Worm (Caenorhabditis elegans): ENCODE results near the gene C23H3.9.
"Not testable (repeated sequence)": the region's sequence is repeated elsewhere in the genome, so short reads cannot be mapped to it uniquely, and the experiment has no call there.

Gene C23H3.9

ce11 chrII:105327-105882 lies 26.3 kb upstream of the C23H3.9 start:
- TF ChIP-seq aly-2 (tag; optimal IDR thresholded peaks at IDR 0.05) (no peak), mbf-1 (tag; optimal IDR thresholded peaks at IDR 0.05) (no peak), ztf-11 (tag; optimal IDR thresholded peaks at IDR 0.05) (no peak), nhr-129 (tag; optimal IDR thresholded peaks at IDR 0.05) (no peak), sma-3 (GFP tag; optimal IDR thresholded peaks at IDR 0.05) (no peak), nhr-77 (tag; optimal IDR thresholded peaks at IDR 0.05) (no peak), nhr-23 (tag; optimal IDR thresholded peaks at IDR 0.05) (no peak), mab-5 (tag; optimal IDR thresholded peaks at IDR 0.05) (no peak), blmp-1 (tag; optimal IDR thresholded peaks at IDR 0.05; ENCODE audit: insufficient read depth) (no peak), nhr-12 (tag; optimal IDR thresholded peaks at IDR 0.05) (no peak), zag-1 (tag; optimal IDR thresholded peaks at IDR 0.05) (no peak), F13H6.1 (tag; optimal IDR thresholded peaks at IDR 0.05) (no peak), lin-39 (tag; optimal IDR thresholded peaks at IDR 0.05) (no peak), ztf-1 (GFP tag; conservative IDR thresholded peaks at IDR 0.05) (no peak), ZK546.5 (tag; optimal IDR thresholded peaks at IDR 0.05) (no peak), snpc-4 (tag; optimal IDR thresholded peaks at IDR 0.05) (no peak), peb-1 (tag; optimal IDR thresholded peaks at IDR 0.05) (no peak), mdl-1 (tag; optimal IDR thresholded peaks at IDR 0.05) (no peak)

ce11 chrII:104234-104633 lies 25.2 kb upstream of the C23H3.9 start, which contains the start of gene col-68:
col-68 (plus strand) TSS chrII:104534.
- TF ChIP-seq unc-39 (tag; optimal IDR thresholded peaks at IDR 0.05) = no peak

- TF ChIP-seq F13H6.1 (tag; optimal IDR thresholded peaks at IDR 0.05) (no peak), skn-1 (tag; optimal IDR thresholded peaks at IDR 0.05) (no peak), egl-27 (tag; optimal IDR thresholded peaks at IDR 0.05) (no peak), nhr-77 (tag; optimal IDR thresholded peaks at IDR 0.05) (no peak), nhr-12 (tag; optimal IDR thresholded peaks at IDR 0.05) (no peak), mbf-1 (tag; optimal IDR thresholded peaks at IDR 0.05) (no peak), R02D3.7 (tag; optimal IDR thresholded peaks at IDR 0.05) (no peak), aly-2 (tag; optimal IDR thresholded peaks at IDR 0.05) (no peak), nhr-25 (tag; optimal IDR thresholded peaks at IDR 0.05) (no peak), ceh-16 (tag; optimal IDR thresholded peaks at IDR 0.05) (no peak), elt-3 (tag; optimal IDR thresholded peaks at IDR 0.05) (no peak), lin-39 (tag; optimal IDR thresholded peaks at IDR 0.05) (no peak), ama-1 (optimal IDR thresholded peaks at IDR 0.05) (no peak), elt-1 (tag; optimal IDR thresholded peaks at IDR 0.05) (no peak), lin-11 (tag; optimal IDR thresholded peaks at IDR 0.05) (no peak)
These were observed 22.1 kb upstream of the C23H3.9 start for ce11 chrII:101176-101575.

DNA sequence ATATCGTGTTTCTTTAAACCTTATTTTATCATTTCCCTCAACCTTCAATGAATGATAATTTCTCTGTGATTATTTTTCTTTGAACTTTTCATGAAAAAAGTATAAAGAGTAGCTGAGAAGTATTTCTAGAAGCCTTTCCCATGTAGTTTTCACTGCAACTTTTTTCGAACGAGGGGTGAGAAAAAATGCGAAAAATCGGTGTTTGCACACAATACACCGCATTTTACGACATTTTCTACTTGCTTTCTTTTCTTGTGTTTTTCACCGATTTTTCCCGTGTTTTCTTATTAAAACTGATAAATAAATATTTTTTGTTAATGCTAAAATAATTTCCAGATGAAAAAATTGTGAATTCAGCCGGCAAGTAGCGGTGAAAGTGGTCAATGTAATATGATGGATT lies 19.8 kb upstream of the C23H3.9 start, which contains the start of gene C50D2.10:
C50D2.10 (plus strand) TSS at position 245 of the 400 bp plus-strand sequence.
- TF ChIP-seq nhr-12 (tag; optimal IDR thresholded peaks at IDR 0.05); sma-9 (GFP tag; optimal IDR thresholded peaks at IDR 0.05); sma-9 (tag; optimal IDR thresholded peaks at IDR 0.05); mbf-1 (tag; optimal IDR thresholded peaks at IDR 0.05): not testable (repeated sequence)

DNA sequence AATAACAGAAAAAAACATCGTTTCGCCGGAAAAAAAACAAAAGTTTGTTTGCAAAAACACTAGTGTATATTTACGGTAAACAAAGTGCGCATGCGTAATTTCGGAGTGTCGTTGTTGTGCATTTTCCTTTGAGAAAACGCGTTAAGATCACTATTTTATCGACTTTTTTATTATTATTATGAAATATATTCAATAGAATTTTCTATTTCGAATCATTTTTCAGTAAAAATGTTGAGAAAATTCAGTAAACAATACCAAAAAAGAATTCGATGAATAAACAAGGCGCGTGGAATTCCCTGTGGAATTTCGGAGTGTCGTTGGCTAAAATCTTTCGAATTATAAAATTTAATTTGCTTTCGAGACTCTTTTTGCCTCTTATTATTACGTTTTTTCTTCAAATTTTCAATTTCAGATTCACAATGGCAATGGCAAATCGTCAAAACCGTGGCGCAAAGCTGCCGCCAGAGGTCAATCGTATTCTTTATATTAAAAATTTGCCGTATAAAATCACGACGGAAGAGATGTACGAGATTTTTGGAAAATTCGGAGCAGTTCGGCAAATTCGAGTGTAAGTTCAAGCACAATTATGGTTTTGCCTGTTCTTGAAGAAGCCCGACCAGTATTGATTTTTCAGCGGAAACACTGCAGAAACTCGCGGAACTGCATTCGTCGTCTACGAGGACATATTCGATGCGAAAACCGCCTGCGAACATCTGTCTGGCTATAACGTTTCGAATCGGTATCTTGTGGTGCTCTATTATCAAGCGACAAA lies 19.1 kb upstream of the C23H3.9 start, which contains the start of the genes luc-7L3 and sftb-6:
luc-7L3 (minus strand) TSS at position 36 of the 772 bp plus-strand sequence.
sftb-6 (plus strand) TSS at position 413 of the 772 bp plus-strand sequence.
- TF ChIP-seq egl-27 (tag; optimal IDR thresholded peaks at IDR 0.05) (no peak), elt-1 (tag; optimal IDR thresholded peaks at IDR 0.05) (no peak), ceh-16 (tag; optimal IDR thresholded peaks at IDR 0.05) (no peak), mab-5 (tag; optimal IDR thresholded peaks at IDR 0.05) (no peak), ZK546.5 (tag; optimal IDR thresholded peaks at IDR 0.05) (no peak), lin-11 (tag; optimal IDR thresholded peaks at IDR 0.05) (no peak), nhr-237 (tag; optimal IDR thresholded peaks at IDR 0.05) (no peak), gmeb-1 (tag; optimal IDR thresholded peaks at IDR 0.05) (peak; percentile 74), ztf-11 (tag; optimal IDR thresholded peaks at IDR 0.05) (no peak), sma-9 (GFP tag; optimal IDR thresholded peaks at IDR 0.05) (no peak), sma-9 (tag; optimal IDR thresholded peaks at IDR 0.05) (no peak), crh-2 (tag; optimal IDR thresholded peaks at IDR 0.05) (peak; percentile 40), nhr-129 (tag; optimal IDR thresholded peaks at IDR 0.05) (no peak), Y55F3AM.14 (GFP tag; optimal IDR thresholded peaks at IDR 0.05) (no peak), skn-1 (tag; optimal IDR thresholded peaks at IDR 0.05) (no peak), lin-13 (GFP tag; optimal IDR thresholded peaks at IDR 0.05) (peak; percentile 57), snpc-4 (tag; optimal IDR thresholded peaks at IDR 0.05) (no peak), C34F6.9 (tag; optimal IDR thresholded peaks at IDR 0.05) (peak; percentile 78), nhr-77 (tag; optimal IDR thresholded peaks at IDR 0.05) (no peak), nhr-10 (tag; optimal IDR thresholded peaks at IDR 0.05) (no peak), nhr-21 (tag; optimal IDR thresholded peaks at IDR 0.05) (peak; percentile 19), ceh-82 (tag; optimal IDR thresholded peaks at IDR 0.05) (no peak), aly-2 (tag; optimal IDR thresholded peaks at IDR 0.05) (no peak), ztf-4 (tag; optimal IDR thresholded peaks at IDR 0.05) (no peak), nhr-6 (tag; optimal IDR thresholded peaks at IDR 0.05) (peak; percentile 20), sma-3 (GFP tag; optimal IDR thresholded peaks at IDR 0.05) (peak; percentile 52), fos-1 (tag; optimal IDR thresholded peaks at IDR 0.05) (no peak), nhr-11 (tag; optimal IDR thresholded peaks at IDR 0.05) (no peak), blmp-1 (tag; optimal IDR thresholded peaks at IDR 0.05; ENCODE audit: insufficient read depth) (no peak)
